Worm (Caenorhabditis elegans) whole organism, early embryonic: ENCODE data around the gene B0252.8.

Source experiments
- aly-1 ChIP-seq: sonication (generic microtip); optimal IDR thresholded peaks from 2 replicates; lab custom pipeline; 2016; ENCODE audit warnings: missing genetic modification characterization, missing compliant biosample characterization
- ama-1 ChIP-seq: fragments of 150-350 bp; optimal IDR thresholded peaks from 2 replicates; lab custom pipeline; 2014
- ets-7 ChIP-seq: sonication (generic microtip); optimal IDR thresholded peaks from 2 replicates; lab custom pipeline; 2016; ENCODE audit warnings: missing genotype, missing genetic modification characterization, missing compliant biosample characterization
- flt-1 ChIP-seq: fragments of 200-800 bp; sonication (Bioruptor generic); IDR thresholded peaks from 2 replicates; pipeline ENCODE4 v1.3.6; 2022; ENCODE audit warnings: missing genetic modification characterization, missing compliant biosample characterization
- hmbx-1 ChIP-seq: sonication (generic microtip); optimal IDR thresholded peaks from 2 replicates; lab custom pipeline; 2016; ENCODE audit warnings: mild to moderate bottlenecking, missing genetic modification characterization, missing compliant biosample characterization
- hmg-4 ChIP-seq: fragments of 200-800 bp; sonication (Bioruptor generic); optimal IDR thresholded peaks from 2 replicates; lab custom pipeline; 2018; ENCODE audit warnings: mild to moderate bottlenecking, missing genetic modification characterization, missing compliant biosample characterization
- hnd-1 ChIP-seq: sonication (generic microtip); optimal IDR thresholded peaks from 2 replicates; lab custom pipeline; 2016; ENCODE audit warnings: missing genetic modification characterization, missing compliant biosample characterization
- tbx-37 ChIP-seq: fragments of 200-800 bp; sonication (Bioruptor generic); conservative IDR thresholded peaks from 2 replicates; pipeline ENCODE4 v1.3.6; 2022; ENCODE audit warnings: missing genetic modification reagents, missing genetic modification characterization, missing compliant biosample characterization
- tra-4 ChIP-seq: sonication (generic microtip); optimal IDR thresholded peaks from 2 replicates; lab custom pipeline; 2017; ENCODE audit warnings: missing genetic modification characterization, missing compliant biosample characterization

DNA sequence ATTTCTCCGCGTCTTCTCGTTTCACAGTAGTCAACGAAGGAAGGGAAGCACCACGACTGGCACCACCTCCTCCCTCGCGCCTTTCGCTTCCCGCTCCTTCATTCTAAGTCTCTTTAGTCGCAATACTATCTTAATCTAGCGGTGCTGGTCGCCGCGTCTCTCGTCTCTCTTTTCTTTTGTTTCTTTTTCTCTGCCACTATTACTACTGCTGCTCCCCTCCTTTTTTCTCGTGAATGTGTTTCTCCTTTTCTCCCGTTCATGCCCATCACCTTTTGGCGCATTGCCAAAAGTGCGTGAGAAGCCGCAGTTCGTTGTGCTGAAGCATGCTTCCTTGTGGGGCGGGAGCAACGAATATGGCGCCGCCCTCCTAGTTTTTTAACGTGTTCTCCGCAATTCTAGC lies 10.5 kb downstream of the B0252.8 start:
- no peak for TF ChIP-seq hnd-1 (tag; lab: Kevin White, UChicago)
- TF ChIP-seq hmbx-1 (tag; lab: Kevin White, UChicago), result no peak
- TF ChIP-seq flt-1 (GFP tag; lab: Robert Waterston, UW), result no peak
- no peak for TF ChIP-seq tbx-37
- no peak for TF ChIP-seq hmg-4 (GFP tag; lab: Kevin White, UChicago)
- TF ChIP-seq tra-4 (tag; lab: Kevin White, UChicago), result no peak
- no peak for TF ChIP-seq ama-1
- no peak for TF ChIP-seq aly-1 (tag; lab: Kevin White, UChicago)
- no peak for TF ChIP-seq ets-7 (tag; lab: Kevin White, UChicago)
